Fruit fly (Drosophila melanogaster) S2 (cell line): ENCODE data around the gene ome.

Experiments
- CG8478 ChIP-seq: fragments of >200 bp; optimal IDR thresholded peaks from 2 replicates; lab custom pipeline; 2018
- CTCF ChIP-seq, 2 experiments: fragments of >200 bp; optimal IDR thresholded peaks; 2 replicates each; lab custom pipeline; 2018

DNA sequence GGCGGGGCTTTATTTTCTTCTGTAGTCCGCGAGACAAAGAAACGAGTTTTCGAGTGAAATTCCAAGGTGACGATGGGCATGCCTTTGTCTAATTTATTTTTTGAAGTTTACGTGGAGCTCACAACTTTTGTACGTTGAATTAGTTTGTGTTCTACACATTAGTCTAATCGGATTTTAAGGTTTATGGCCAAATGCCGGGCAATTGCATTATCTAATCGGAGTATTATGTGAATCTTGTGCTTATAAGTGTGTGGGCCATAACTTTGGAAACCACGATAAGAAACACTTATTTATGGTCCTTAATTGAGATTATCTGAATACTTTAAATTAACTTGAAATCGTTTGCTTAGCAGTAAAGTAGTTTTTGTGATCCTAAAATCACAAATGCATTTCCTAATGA lies 40.2 kb downstream of the ome start:
- TF ChIP-seq CG8478 (no peak), CTCF (optimal IDR thresholded peaks at IDR 0.05; lab: Kevin White, UChicago) (no peak)
